Fruit fly (Drosophila melanogaster) whole organism, embryonic: ENCODE data around the gene Cisd2.

Experiments used
- Antp ChIP-seq: fragments of 200-800 bp; sonication (Bioruptor generic); optimal IDR thresholded peaks from 3 replicates; lab custom pipeline; 2016; ENCODE audit warnings: missing biosample characterization, missing genetic modification characterization
- BtbVII ChIP-seq: fragments of 200-800 bp; sonication (Bioruptor generic); optimal IDR thresholded peaks from 3 replicates; lab custom pipeline; 2017; ENCODE audit warnings: missing biosample characterization, mild to moderate bottlenecking, missing genetic modification characterization
- CG11695 ChIP-seq: fragments of 200-800 bp; sonication (Bioruptor generic); IDR thresholded peaks from 3 replicates; pipeline ENCODE4 v1.3.6; 2022; ENCODE audit warnings: missing biosample characterization, missing genetic modification characterization
- CG16779 ChIP-seq: fragments of 200-800 bp; sonication (Bioruptor generic); IDR thresholded peaks from 2 replicates; pipeline ENCODE4 v1.3.6; 2022; ENCODE audit warnings: missing biosample characterization, missing genetic modification characterization
- CG16813 ChIP-seq: fragments of 200-800 bp; sonication (Bioruptor generic); IDR thresholded peaks from 3 replicates; pipeline ENCODE4 v1.3.6; 2022; ENCODE audit warnings: missing biosample characterization, missing genetic modification characterization; ENCODE audit not compliant: partially characterized antibody
- CG17385 ChIP-seq: fragments of 200-800 bp; sonication (Bioruptor generic); optimal IDR thresholded peaks from 3 replicates; lab custom pipeline; 2018; ENCODE audit warnings: missing biosample characterization, mild to moderate bottlenecking, missing genetic modification characterization
- CG18599 ChIP-seq: fragments of 200-800 bp; sonication (Bioruptor generic); optimal IDR thresholded peaks from 3 replicates; lab custom pipeline; 2017; ENCODE audit warnings: missing biosample characterization, missing genetic modification characterization, mild to moderate bottlenecking, moderate library complexity, missing genetic modification reagents
- CG2678 ChIP-seq: fragments of 200-800 bp; sonication (Bioruptor generic); optimal IDR thresholded peaks from 3 replicates; lab custom pipeline; 2019; ENCODE audit warnings: missing biosample characterization, mild to moderate bottlenecking, missing genetic modification characterization, moderate library complexity
- CG2712 ChIP-seq: fragments of 200-800 bp; optimal IDR thresholded peaks from 3 replicates; lab custom pipeline; 2019; ENCODE audit warnings: missing biosample characterization, mild to moderate bottlenecking, missing genetic modification characterization, moderate library complexity
- CG2875 ChIP-seq: fragments of 200-800 bp; sonication (Bioruptor generic); optimal IDR thresholded peaks from 2 replicates; lab custom pipeline; 2017; ENCODE audit warnings: missing biosample characterization, mild to moderate bottlenecking, missing genetic modification characterization, missing genetic modification reagents
- CG3065 ChIP-seq: fragments of 200-800 bp; sonication (Bioruptor generic); optimal IDR thresholded peaks from 2 replicates; lab custom pipeline; 2016; ENCODE audit warnings: missing biosample characterization, missing genetic modification characterization
- CG3281 ChIP-seq: fragments of 200-800 bp; sonication (Bioruptor generic); optimal IDR thresholded peaks from 3 replicates; lab custom pipeline; 2017; ENCODE audit warnings: missing biosample characterization, mild to moderate bottlenecking, missing genetic modification characterization
- CG33213 ChIP-seq: fragments of 200-800 bp; sonication (Bioruptor generic); optimal IDR thresholded peaks from 3 replicates; lab custom pipeline; 2016; ENCODE audit warnings: missing biosample characterization, missing genetic modification characterization
- CG3847 ChIP-seq: fragments of 200-800 bp; sonication (Bioruptor generic); IDR thresholded peaks from 2 replicates; pipeline ENCODE4 v1.3.6; 2022; ENCODE audit warnings: missing biosample characterization, missing genetic modification characterization
- CG6272 ChIP-seq: fragments of 200-800 bp; sonication (Bioruptor generic); IDR thresholded peaks from 2 replicates; pipeline ENCODE4 v1.3.6; 2022; ENCODE audit warnings: missing biosample characterization, missing genetic modification characterization
- CG6689 ChIP-seq: fragments of 200-800 bp; sonication (Bioruptor generic); IDR thresholded peaks from 2 replicates; pipeline ENCODE4 v1.3.6; 2022; ENCODE audit warnings: missing biosample characterization, missing genetic modification characterization
- CG8359 ChIP-seq: fragments of 200-800 bp; sonication (Bioruptor generic); optimal IDR thresholded peaks from 2 replicates; lab custom pipeline; 2017; ENCODE audit warnings: missing biosample characterization, mild to moderate bottlenecking, missing genetic modification characterization, borderline replicate concordance
- CG9797 ChIP-seq: fragments of 200-800 bp; sonication (Bioruptor generic); optimal IDR thresholded peaks from 3 replicates; lab custom pipeline; 2018; ENCODE audit warnings: missing biosample characterization, mild to moderate bottlenecking, missing genetic modification characterization
- CG9817 ChIP-seq: fragments of 200-800 bp; sonication (Bioruptor generic); optimal IDR thresholded peaks from 2 replicates; lab custom pipeline; 2018; ENCODE audit warnings: missing biosample characterization, mild to moderate bottlenecking, missing genetic modification characterization, moderate library complexity
- Chrac-16 ChIP-seq: fragments of 200-800 bp; sonication (Bioruptor generic); optimal IDR thresholded peaks from 3 replicates; lab custom pipeline; 2016; ENCODE audit warnings: missing biosample characterization, missing genetic modification characterization
- Deaf1 ChIP-seq: fragments of 200-800 bp; optimal IDR thresholded peaks from 3 replicates; lab custom pipeline; 2019; ENCODE audit warnings: missing biosample characterization, mild to moderate bottlenecking, missing genetic modification characterization, moderate library complexity
- Elba2 ChIP-seq: fragments of 200-800 bp; sonication (Bioruptor generic); optimal IDR thresholded peaks from 3 replicates; lab custom pipeline; 2016; ENCODE audit warnings: missing biosample characterization, missing genetic modification characterization
- Ets97D ChIP-seq: fragments of 200-800 bp; sonication (Bioruptor generic); optimal IDR thresholded peaks from 3 replicates; lab custom pipeline; 2016; ENCODE audit warnings: missing biosample characterization, missing genetic modification characterization
- HHEX ChIP-seq: fragments of 200-800 bp; sonication (Bioruptor generic); optimal IDR thresholded peaks from 3 replicates; lab custom pipeline; 2017; ENCODE audit warnings: missing biosample characterization, mild to moderate bottlenecking, missing genetic modification characterization, missing genetic modification reagents
- HLH54F ChIP-seq: fragments of 200-800 bp; sonication (Bioruptor generic); optimal IDR thresholded peaks from 3 replicates; lab custom pipeline; 2016; ENCODE audit warnings: missing biosample characterization, missing genetic modification characterization
- Myb ChIP-seq: fragments of 200-800 bp; sonication (Bioruptor generic); optimal IDR thresholded peaks from 2 replicates; lab custom pipeline; 2016; ENCODE audit warnings: missing biosample characterization, missing genetic modification characterization
- Neu2 ChIP-seq: fragments of 200-800 bp; sonication (Bioruptor generic); optimal IDR thresholded peaks from 3 replicates; lab custom pipeline; 2016; ENCODE audit warnings: missing biosample characterization, missing genetic modification characterization, borderline replicate concordance
- Rfx ChIP-seq: fragments of 200-800 bp; sonication (Bioruptor generic); IDR thresholded peaks from 2 replicates; pipeline ENCODE4 v1.3.6; 2022; ENCODE audit warnings: missing biosample characterization, missing genetic modification characterization
- Side ChIP-seq: fragments of 200-800 bp; sonication (Bioruptor generic); optimal IDR thresholded peaks from 2 replicates; lab custom pipeline; 2016; ENCODE audit warnings: missing biosample characterization, missing genetic modification characterization
- Sox100B ChIP-seq: fragments of 200-800 bp; sonication (Bioruptor generic); optimal IDR thresholded peaks from 3 replicates; lab custom pipeline; 2018; ENCODE audit warnings: missing biosample characterization, mild to moderate bottlenecking, missing genetic modification characterization
- Usf ChIP-seq: fragments of 200-800 bp; sonication (Bioruptor generic); optimal IDR thresholded peaks from 2 replicates; lab custom pipeline; 2017; ENCODE audit warnings: missing genotype, missing biosample characterization, missing genetic modification characterization
- ara ChIP-seq: fragments of 200-800 bp; sonication (Bioruptor generic); IDR thresholded peaks from 2 replicates; pipeline ENCODE4 v1.3.6; 2022; ENCODE audit warnings: missing biosample characterization, missing genetic modification characterization
- chm ChIP-seq: fragments of 200-800 bp; sonication (Bioruptor generic); IDR thresholded peaks from 2 replicates; pipeline ENCODE4 v1.3.6; 2022; ENCODE audit warnings: missing biosample characterization, missing genetic modification characterization
- ci ChIP-seq: fragments of 200-800 bp; sonication (Bioruptor generic); IDR thresholded peaks from 3 replicates; pipeline ENCODE4 v1.3.6; 2022; ENCODE audit warnings: missing biosample characterization, missing genetic modification characterization
- dan ChIP-seq: fragments of 200-800 bp; sonication (Bioruptor generic); IDR thresholded peaks from 2 replicates; pipeline ENCODE4 v1.3.6; 2022; ENCODE audit warnings: missing biosample characterization, missing genetic modification characterization
- dmrt11E ChIP-seq: fragments of 200-800 bp; sonication (Bioruptor generic); optimal IDR thresholded peaks from 3 replicates; lab custom pipeline; 2018; ENCODE audit warnings: missing biosample characterization, mild to moderate bottlenecking, missing genetic modification characterization, moderate library complexity
- ems ChIP-seq: fragments of 200-800 bp; sonication (Bioruptor generic); optimal IDR thresholded peaks from 3 replicates; lab custom pipeline; 2016; ENCODE audit warnings: missing biosample characterization, missing genetic modification characterization
- gce ChIP-seq: fragments of 200-800 bp; sonication (Bioruptor generic); IDR thresholded peaks from 3 replicates; pipeline ENCODE4 v1.3.6; 2022; ENCODE audit warnings: missing biosample characterization, missing genetic modification characterization
- gcm ChIP-seq: fragments of 200-800 bp; sonication (Bioruptor generic); optimal IDR thresholded peaks from 2 replicates; lab custom pipeline; 2019; ENCODE audit warnings: missing biosample characterization, mild to moderate bottlenecking, missing genetic modification characterization, moderate library complexity
- hb ChIP-seq: fragments of 200-800 bp; sonication (Bioruptor generic); IDR thresholded peaks from 3 replicates; pipeline ENCODE4 v1.3.6; 2022; ENCODE audit warnings: missing biosample characterization, missing genetic modification characterization; ENCODE audit not compliant: partially characterized antibody
- hkb ChIP-seq, 2 experiments: fragments of 200-800 bp in 1 of 2; fragments of >200 bp in 1 of 2; sonication (Bioruptor generic) in 1 of 2; IDR thresholded peaks in 1 of 2; optimal IDR thresholded peaks in 1 of 2; 2 replicates each; pipeline versions ENCODE4 v1.3.6 to Lab custom; 2017 to 2022; ENCODE audit warnings: missing biosample characterization in 1 of 2, missing genetic modification characterization in 1 of 2
- insv ChIP-seq, 2 experiments: fragments of 200-800 bp; sonication (Bioruptor generic); optimal IDR thresholded peaks; 3 replicates each; lab custom pipeline; 2016 to 2018; ENCODE audit warnings: missing biosample characterization in 2 of 2, missing genetic modification characterization in 2 of 2
- kay ChIP-seq: fragments of 200-800 bp; sonication (Bioruptor generic); optimal IDR thresholded peaks from 2 replicates; lab custom pipeline; 2016; ENCODE audit warnings: missing biosample characterization, missing genetic modification characterization
- sc ChIP-seq, 3 experiments: fragments of >200 bp in 2 of 3; fragments of 200-800 bp in 1 of 3; sonication (Bioruptor generic) in 1 of 3; optimal IDR thresholded peaks; 2 replicates in 2 of 3; 3 replicates in 1 of 3; lab custom pipeline; 2017; ENCODE audit warnings: mild to moderate bottlenecking in 1 of 3, missing biosample characterization in 1 of 3, missing genetic modification characterization in 1 of 3, missing genetic modification reagents in 1 of 3
- sens ChIP-seq: fragments of 200-800 bp; sonication (Bioruptor generic); peaks from one replicate; lab custom pipeline; 2016; ENCODE audit warnings: missing biosample characterization, missing genetic modification characterization
- sisA ChIP-seq: fragments of 200-800 bp; sonication (Bioruptor generic); IDR thresholded peaks from 2 replicates; pipeline ENCODE4 v1.3.6; 2022; ENCODE audit warnings: missing biosample characterization, missing genetic modification characterization
- sug ChIP-seq: fragments of 200-800 bp; optimal IDR thresholded peaks from 2 replicates; lab custom pipeline; 2019; ENCODE audit warnings: missing biosample characterization, mild to moderate bottlenecking, missing genetic modification characterization, moderate library complexity
- tap ChIP-seq: fragments of 200-800 bp; optimal IDR thresholded peaks from 3 replicates; lab custom pipeline; 2019; ENCODE audit warnings: missing biosample characterization, mild to moderate bottlenecking, missing genetic modification characterization, moderate library complexity
- trem ChIP-seq: fragments of 200-800 bp; optimal IDR thresholded peaks from 3 replicates; lab custom pipeline; 2019; ENCODE audit warnings: missing biosample characterization, mild to moderate bottlenecking, missing genetic modification characterization, moderate library complexity
- zfh2 ChIP-seq: fragments of 200-800 bp; sonication (Bioruptor generic); optimal IDR thresholded peaks from 2 replicates; lab custom pipeline; 2016; ENCODE audit warnings: missing biosample characterization, missing genetic modification characterization

The Cisd2 gene

dm6 chr3R:29214262-29214661 is 9.0 kb downstream of the Cisd2 start (continued):
- TF ChIP-seq Usf (GFP tag; lab: Kevin White, UChicago) (peak; percentile 99), Elba2 (peak; percentile 97), sens (GFP tag; lab: Kevin White, UChicago) (peak; percentile 100), HLH54F (peak; percentile 99), CG17385 (GFP tag; lab: Kevin White, UChicago) (peak; percentile 98), chm (GFP tag; lab: Robert Waterston, UW) (peak; percentile 100), kay (peak; percentile 97), dan (GFP tag; lab: Robert Waterston, UW) (peak; percentile 98), CG3281 (GFP tag; lab: Kevin White, UChicago) (peak; percentile 99), CG16813 (GFP tag; lab: Robert Waterston, UW) (no peak), Antp (GFP tag; lab: Kevin White, UChicago) (peak; percentile 99), Sox100B (peak; percentile 98), CG3065 (GFP tag; lab: Kevin White, UChicago) (peak; percentile 99), tap (tag; lab: Kevin White, UChicago) (peak; percentile 99), BtbVII (peak; percentile 99), CG2712 (tag; lab: Kevin White, UChicago) (peak; percentile 100), CG6272 (peak; percentile 96), CG6689 (GFP tag; lab: Robert Waterston, UW) (peak; percentile 99), gcm (peak; percentile 99), CG8359 (peak; percentile 96), ems (GFP tag; lab: Kevin White, UChicago) (peak; percentile 99), sisA (GFP tag; lab: Robert Waterston, UW) (peak; percentile 98), ci (peak; percentile 100), gce (peak; percentile 99), CG9817 (peak; percentile 99), CG2875 (peak; percentile 99), CG33213 (peak; percentile 100), Chrac-16 (GFP tag; lab: Kevin White, UChicago) (peak; percentile 99), Deaf1 (peak; percentile 89), CG2678 (peak; percentile 99), Neu2 (GFP tag; lab: Kevin White, UChicago) (peak; percentile 98), zfh2 (GFP tag; lab: Kevin White, UChicago) (peak; percentile 99), hkb (optimal IDR thresholded peaks at IDR 0.05; lab: Kevin White, UChicago) (no peak), hkb (GFP tag; IDR thresholded peaks at IDR 0.05; lab: Robert Waterston, UW) (peak; percentile 100), sc (optimal IDR thresholded peaks at IDR 0.05; lab: Kevin White, UChicago) (no peak), sc (GFP tag; optimal IDR thresholded peaks at IDR 0.05; lab: Kevin White, UChicago) (peak; percentile 99), ara (GFP tag; lab: Robert Waterston, UW) (peak; percentile 100), CG16779 (GFP tag; lab: Robert Waterston, UW) (peak; percentile 99), Ets97D (peak; percentile 96), sug (tag; lab: Kevin White, UChicago) (peak; percentile 98), hb (no peak), dmrt11E (peak; percentile 100), CG3847 (GFP tag; lab: Robert Waterston, UW) (peak; percentile 99), CG9797 (GFP tag; lab: Kevin White, UChicago) (peak; percentile 74), CG18599 (GFP tag; lab: Kevin White, UChicago) (peak; percentile 99), trem (tag; lab: Kevin White, UChicago) (peak; percentile 97), HHEX (GFP tag; lab: Kevin White, UChicago) (peak; percentile 99), CG11695 (GFP tag; lab: Robert Waterston, UW) (peak; percentile 99), Side (GFP tag; lab: Kevin White, UChicago) (peak; percentile 99), Rfx (GFP tag; lab: Robert Waterston, UW) (peak; percentile 100), Myb (peak; percentile 92), insv (GFP tag; optimal IDR thresholded peaks at IDR 0.05; lab: Kevin White, UChicago) (peak; percentile 82 to 85)
